Worm (Caenorhabditis elegans): Measurements from ENCODE around the gene ntc-1.

Gene ntc-1

DNA sequence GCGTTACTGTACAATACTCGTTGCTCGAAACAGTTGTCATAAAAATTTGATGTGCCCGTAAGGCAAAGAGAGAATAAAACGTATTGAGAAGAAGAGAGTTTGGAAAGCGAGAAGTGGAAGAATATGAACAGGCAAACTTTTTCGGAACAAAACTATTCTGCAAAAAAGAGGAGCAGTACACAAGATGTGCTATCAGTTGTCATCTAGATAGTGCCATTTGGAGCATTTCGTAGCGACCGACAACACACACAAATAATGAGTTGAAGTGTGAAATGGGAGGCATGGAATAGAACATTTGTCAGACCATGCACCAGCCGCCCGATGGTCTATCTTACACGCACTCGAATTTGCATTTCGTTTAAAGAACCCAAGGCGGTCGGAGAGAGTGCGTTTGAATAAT, 3.8 kb upstream of the ntc-1 start:
- TF ChIP-seq mab-5 (tag; optimal IDR thresholded peaks at IDR 0.05), result no peak
- no peak for TF ChIP-seq elt-1 (tag; optimal IDR thresholded peaks at IDR 0.05; ENCODE audit: borderline replicate concordance, insufficient read depth)
- no peak for TF ChIP-seq elt-3 (tag; optimal IDR thresholded peaks at IDR 0.05)
- no peak for TF ChIP-seq mep-1 (tag; optimal IDR thresholded peaks at IDR 0.05)
- no peak for TF ChIP-seq tbx-8 (GFP tag; optimal IDR thresholded peaks at IDR 0.05)
- no peak for TF ChIP-seq lin-13 (tag; optimal IDR thresholded peaks at IDR 0.05)

DNA sequence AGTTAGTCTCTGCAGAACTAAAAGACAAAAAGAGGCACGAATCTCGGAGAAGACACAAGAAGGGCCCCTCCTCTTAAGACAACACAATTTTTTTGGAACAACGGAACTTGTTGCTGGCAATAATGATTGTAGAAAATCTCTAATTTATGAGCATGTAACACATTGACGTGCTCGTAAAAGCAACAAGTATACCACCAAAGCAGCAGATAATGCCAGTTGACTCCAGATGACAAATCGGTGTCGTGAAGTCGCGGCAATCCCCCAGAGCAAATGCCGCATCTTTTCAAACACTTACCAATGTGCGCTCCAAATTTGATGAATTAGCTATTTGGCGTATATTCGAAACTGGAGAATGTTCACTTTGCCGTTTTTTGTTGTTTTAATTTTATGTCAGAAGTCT, 1.7 kb upstream of the ntc-1 start:
- TF ChIP-seq lsy-2 (tag; optimal IDR thresholded peaks at IDR 0.05), result no peak
- no peak for TF ChIP-seq ham-2 (GFP tag; optimal IDR thresholded peaks at IDR 0.05)
- no peak for TF ChIP-seq nhr-2 (tag; optimal IDR thresholded peaks at IDR 0.05)
- no peak for TF ChIP-seq lin-32 (GFP tag; optimal IDR thresholded peaks at IDR 0.05)
- no peak for TF ChIP-seq ceh-39 (tag; optimal IDR thresholded peaks at IDR 0.05)

ce11 chrX:4869627-4870026, 3.7 kb downstream of the ntc-1 start:
- peak; percentile 96 for TF ChIP-seq ces-1 (GFP tag; optimal IDR thresholded peaks at IDR 0.05)
- TF ChIP-seq cnd-1 (tag; optimal IDR thresholded peaks at IDR 0.05), result no peak
- TF ChIP-seq mep-1 (tag; optimal IDR thresholded peaks at IDR 0.05), result peak; percentile 18
- no peak for TF ChIP-seq nhr-237 (tag; optimal IDR thresholded peaks at IDR 0.05)
- TF ChIP-seq nhr-76 (tag; optimal IDR thresholded peaks at IDR 0.05), result no peak
- TF ChIP-seq nhr-28 (tag; optimal IDR thresholded peaks at IDR 0.05), result no peak
- TF ChIP-seq mls-2 (tag; optimal IDR thresholded peaks at IDR 0.05), result peak; percentile 34
- no peak for TF ChIP-seq bed-3 (GFP tag; optimal IDR thresholded peaks at IDR 0.05)
- TF ChIP-seq ham-2 (GFP tag; optimal IDR thresholded peaks at IDR 0.05), result peak; percentile 49
- TF ChIP-seq lin-32 (GFP tag; optimal IDR thresholded peaks at IDR 0.05), result no peak

- TF ChIP-seq drap-1 (GFP tag; optimal IDR thresholded peaks at IDR 0.05) (no peak), ces-1 (GFP tag; optimal IDR thresholded peaks at IDR 0.05) (peak; percentile 91)
Observed at ce11 chrX:4870683-4871082, 4.8 kb downstream of the ntc-1 start.

DNA sequence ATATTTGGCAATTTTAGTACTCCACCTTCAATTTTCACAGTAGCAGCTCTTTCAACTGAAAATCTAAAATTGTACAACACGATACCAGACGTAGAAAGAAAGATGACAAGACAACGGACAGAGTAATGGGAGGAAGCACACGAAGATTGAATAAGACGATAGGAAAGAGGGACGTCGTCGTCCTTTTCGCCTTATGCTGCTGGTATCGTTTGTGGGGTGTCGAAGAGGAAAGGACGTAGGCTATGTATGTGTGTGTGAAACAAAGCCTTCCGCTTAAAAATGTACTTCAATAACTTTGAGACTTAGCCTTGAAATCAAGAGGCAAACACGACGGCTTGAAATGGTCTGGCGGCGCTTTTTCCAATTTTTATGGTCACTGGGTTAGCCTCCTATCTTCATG, 6.9 kb downstream of the ntc-1 start:
- no peak for TF ChIP-seq cnd-1 (tag; optimal IDR thresholded peaks at IDR 0.05)
- peak; percentile 51 for TF ChIP-seq ces-1 (GFP tag; optimal IDR thresholded peaks at IDR 0.05)

- no peak for TF ChIP-seq mls-2 (tag; optimal IDR thresholded peaks at IDR 0.05)
- no peak for TF ChIP-seq nhr-28 (tag; optimal IDR thresholded peaks at IDR 0.05)
- TF ChIP-seq sptf-1 (tag; optimal IDR thresholded peaks at IDR 0.05), result no peak
- no peak for TF ChIP-seq mab-5 (tag; optimal IDR thresholded peaks at IDR 0.05)
- TF ChIP-seq zip-8 (tag; optimal IDR thresholded peaks at IDR 0.05), result no peak
- TF ChIP-seq unc-39 (tag; optimal IDR thresholded peaks at IDR 0.05), result no peak
- TF ChIP-seq cnd-1 (tag; optimal IDR thresholded peaks at IDR 0.05), result no peak
- no peak for TF ChIP-seq bed-3 (GFP tag; optimal IDR thresholded peaks at IDR 0.05)
- no peak for TF ChIP-seq ceh-39 (tag; optimal IDR thresholded peaks at IDR 0.05)
- no peak for TF ChIP-seq blmp-1 (tag; optimal IDR thresholded peaks at IDR 0.05)
- no peak for TF ChIP-seq mep-1 (tag; optimal IDR thresholded peaks at IDR 0.05)
- no peak for TF ChIP-seq ceh-43 (GFP tag; optimal IDR thresholded peaks at IDR 0.05)
Observed at ce11 chrX:4875296-4875695, 9.4 kb downstream of the ntc-1 start.

- no peak for TF ChIP-seq mep-1 (tag; optimal IDR thresholded peaks at IDR 0.05)
- TF ChIP-seq ceh-43 (GFP tag; optimal IDR thresholded peaks at IDR 0.05), result no peak
- TF ChIP-seq tbx-8 (GFP tag; optimal IDR thresholded peaks at IDR 0.05), result no peak
- no peak for TF ChIP-seq mab-5 (tag; optimal IDR thresholded peaks at IDR 0.05)
- no peak for TF ChIP-seq nhr-12 (tag; optimal IDR thresholded peaks at IDR 0.05)
- no peak for TF ChIP-seq lin-32 (GFP tag; optimal IDR thresholded peaks at IDR 0.05)
- TF ChIP-seq nhr-28 (tag; optimal IDR thresholded peaks at IDR 0.05), result no peak
- no peak for TF ChIP-seq elt-1 (tag; optimal IDR thresholded peaks at IDR 0.05; ENCODE audit: borderline replicate concordance, insufficient read depth)
- no peak for TF ChIP-seq sptf-1 (tag; optimal IDR thresholded peaks at IDR 0.05)
- no peak for TF ChIP-seq ceh-83 (GFP tag; optimal IDR thresholded peaks at IDR 0.05)
- no peak for TF ChIP-seq nhr-237 (tag; optimal IDR thresholded peaks at IDR 0.05)
- TF ChIP-seq snpc-4 (tag; optimal IDR thresholded peaks at IDR 0.05), result no peak
- TF ChIP-seq nhr-76 (tag; optimal IDR thresholded peaks at IDR 0.05), result no peak
- no peak for TF ChIP-seq pha-4 (tag; optimal IDR thresholded peaks at IDR 0.05)
- TF ChIP-seq hlh-1 (tag; optimal IDR thresholded peaks at IDR 0.05), result no peak
- no peak for TF ChIP-seq zip-8 (tag; optimal IDR thresholded peaks at IDR 0.05)
- no peak for TF ChIP-seq ceh-39 (tag; optimal IDR thresholded peaks at IDR 0.05)
Observed at ce11 chrX:4876904-4877303, 11.0 kb downstream of the ntc-1 start, which contains the start of gene tsp-14. Gene tsp-14 (minus strand): TSS chrX:4876965.

Data from whole organism, mixed stage, embryonic.